Fruit fly (Drosophila melanogaster) S2 (cell line): ENCODE data around the gene bi.

Experiments used
- CG8478 ChIP-seq: fragments of >200 bp; optimal IDR thresholded peaks from 2 replicates; lab custom pipeline; 2018
- CTCF ChIP-seq, 2 experiments: fragments of >200 bp; optimal IDR thresholded peaks; 2 replicates each; lab custom pipeline; 2018

- TF ChIP-seq CG8478: no peak
- no peak for TF ChIP-seq CTCF (optimal IDR thresholded peaks at IDR 0.05; lab: Kevin White, UChicago)
These were observed 37.1 kb upstream of the bi start for dm6 chrX:4375574-4375973.
